Worm (Caenorhabditis elegans) whole organism, L2 larva: Measurements from ENCODE around the gene acp-1.

Experiments
- C34F6.9 ChIP-seq: fragments of 150-350 bp; optimal IDR thresholded peaks from 2 replicates; lab custom pipeline; 2014; ENCODE audit warnings: missing biosample characterization, missing genetic modification characterization
- F13H6.1 ChIP-seq: sonication (generic microtip); optimal IDR thresholded peaks from 2 replicates; lab custom pipeline; 2016; ENCODE audit warnings: missing genetic modification characterization, missing compliant biosample characterization
- R02D3.7 ChIP-seq: fragments of 150-350 bp; optimal IDR thresholded peaks from 2 replicates; lab custom pipeline; 2014; ENCODE audit warnings: missing biosample characterization, missing genetic modification characterization
- Y55F3AM.14 ChIP-seq: fragments of 200-800 bp; sonication (Bioruptor generic); optimal IDR thresholded peaks from 2 replicates; lab custom pipeline; 2018; ENCODE audit warnings: mild to moderate bottlenecking, missing genetic modification characterization, missing compliant biosample characterization
- ZK546.5 ChIP-seq: sonication (generic microtip); optimal IDR thresholded peaks from 2 replicates; lab custom pipeline; 2017; ENCODE audit warnings: missing biosample characterization, missing genetic modification characterization
- alr-1 ChIP-seq: fragments of 150-350 bp; optimal IDR thresholded peaks from 2 replicates; lab custom pipeline; 2014; ENCODE audit warnings: missing biosample characterization, missing genetic modification characterization
- aly-2 ChIP-seq: fragments of 150-350 bp; optimal IDR thresholded peaks from 2 replicates; lab custom pipeline; 2014; ENCODE audit warnings: missing biosample characterization, missing genetic modification characterization
- ama-1 ChIP-seq: fragments of 150-350 bp; optimal IDR thresholded peaks from 2 replicates; lab custom pipeline; 2018; ENCODE audit warnings: inconsistent platforms
- blmp-1 ChIP-seq: sonication (generic microtip); optimal IDR thresholded peaks from 2 replicates; lab custom pipeline; 2017; ENCODE audit warnings: missing genetic modification characterization, mild to moderate bottlenecking, missing compliant biosample characterization, antibody characterized with exemption, moderate library complexity; ENCODE audit not compliant: insufficient read depth
- ceh-16 ChIP-seq: fragments of 150-350 bp; optimal IDR thresholded peaks from 2 replicates; lab custom pipeline; 2014; ENCODE audit warnings: missing biosample characterization, missing genetic modification characterization
- ceh-82 ChIP-seq: fragments of 150-350 bp; optimal IDR thresholded peaks from 2 replicates; lab custom pipeline; 2014; ENCODE audit warnings: missing biosample characterization, missing genetic modification characterization
- crh-2 ChIP-seq: sonication (generic microtip); optimal IDR thresholded peaks from 2 replicates; lab custom pipeline; 2017; ENCODE audit warnings: missing biosample characterization, missing genetic modification characterization
- dmd-4 ChIP-seq: sonication (generic microtip); optimal IDR thresholded peaks from 2 replicates; lab custom pipeline; 2017; ENCODE audit warnings: missing biosample characterization, missing genetic modification characterization
- egl-27 ChIP-seq: sonication (generic microtip); optimal IDR thresholded peaks from 3 replicates; lab custom pipeline; 2017; ENCODE audit warnings: missing biosample characterization, missing genetic modification reagents, missing genetic modification characterization
- elt-1 ChIP-seq: fragments of 150-350 bp; optimal IDR thresholded peaks from 2 replicates; lab custom pipeline; 2014; ENCODE audit warnings: missing biosample characterization, missing genetic modification characterization
- fos-1 ChIP-seq: fragments of 150-350 bp; optimal IDR thresholded peaks from 2 replicates; lab custom pipeline; 2014; ENCODE audit warnings: missing biosample characterization, missing genetic modification characterization
- lin-13 ChIP-seq: fragments of 150-350 bp; optimal IDR thresholded peaks from 2 replicates; lab custom pipeline; 2014; ENCODE audit warnings: missing biosample characterization, missing genetic modification reagents, missing genetic modification characterization
- lin-39 ChIP-seq: fragments of 150-350 bp; optimal IDR thresholded peaks from 2 replicates; lab custom pipeline; 2014; ENCODE audit warnings: missing biosample characterization, missing genetic modification reagents, missing genetic modification characterization
- mab-5 ChIP-seq: fragments of 150-350 bp; optimal IDR thresholded peaks from 2 replicates; lab custom pipeline; 2014; ENCODE audit warnings: missing biosample characterization, missing genetic modification characterization
- mbf-1 ChIP-seq: sonication (generic microtip); optimal IDR thresholded peaks from 2 replicates; lab custom pipeline; 2017; ENCODE audit warnings: missing biosample characterization, missing genetic modification characterization
- mdl-1 ChIP-seq, 2 experiments: fragments of 150-350 bp in 1 of 2; sonication (generic microtip) in 1 of 2; optimal IDR thresholded peaks; 2 replicates each; lab custom pipeline; 2017; ENCODE audit warnings: missing biosample characterization in 2 of 2, missing genetic modification characterization in 2 of 2
- nhr-10 ChIP-seq: sonication (generic microtip); optimal IDR thresholded peaks from 2 replicates; lab custom pipeline; 2017; ENCODE audit warnings: missing biosample characterization, missing genetic modification characterization
- nhr-11 ChIP-seq: fragments of 150-350 bp; optimal IDR thresholded peaks from 2 replicates; lab custom pipeline; 2014; ENCODE audit warnings: missing biosample characterization, missing genetic modification characterization
- nhr-12 ChIP-seq: fragments of 150-350 bp; optimal IDR thresholded peaks from 2 replicates; lab custom pipeline; 2014; ENCODE audit warnings: missing biosample characterization, missing genetic modification characterization
- nhr-129 ChIP-seq: fragments of 150-350 bp; optimal IDR thresholded peaks from 2 replicates; lab custom pipeline; 2014; ENCODE audit warnings: missing biosample characterization, missing genetic modification characterization
- nhr-21 ChIP-seq: fragments of 150-350 bp; optimal IDR thresholded peaks from 2 replicates; lab custom pipeline; 2014; ENCODE audit warnings: missing biosample characterization, missing genetic modification characterization
- nhr-23 ChIP-seq: fragments of 150-350 bp; optimal IDR thresholded peaks from 2 replicates; lab custom pipeline; 2014; ENCODE audit warnings: missing biosample characterization, missing genetic modification reagents, missing genetic modification characterization
- nhr-6 ChIP-seq: fragments of 150-350 bp; optimal IDR thresholded peaks from 2 replicates; lab custom pipeline; 2014; ENCODE audit warnings: missing biosample characterization, missing genetic modification characterization
- nhr-77 ChIP-seq: fragments of 150-350 bp; optimal IDR thresholded peaks from 2 replicates; lab custom pipeline; 2014; ENCODE audit warnings: missing biosample characterization, missing genetic modification characterization
- sem-4 ChIP-seq: fragments of 150-350 bp; optimal IDR thresholded peaks from 2 replicates; lab custom pipeline; 2014; ENCODE audit warnings: missing biosample characterization, missing genetic modification reagents, missing genetic modification characterization
- skn-1 ChIP-seq: sonication (generic microtip); optimal IDR thresholded peaks from 2 replicates; lab custom pipeline; 2017; ENCODE audit warnings: missing biosample characterization, missing genetic modification characterization
- sma-3 ChIP-seq: sonication (generic microtip); optimal IDR thresholded peaks from 2 replicates; lab custom pipeline; 2016; ENCODE audit warnings: missing genetic modification reagents, missing genetic modification characterization, missing compliant biosample characterization
- sma-9 ChIP-seq, 2 experiments: fragments of 150-350 bp in 1 of 2; sonication (generic microtip) in 1 of 2; optimal IDR thresholded peaks; 2 replicates each; lab custom pipeline; 2014 to 2016; ENCODE audit warnings: missing genetic modification characterization in 2 of 2, mild to moderate bottlenecking in 1 of 2, missing biosample characterization in 1 of 2, missing compliant biosample characterization in 1 of 2, missing genetic modification reagents in 1 of 2, moderate library complexity in 1 of 2
- unc-39 ChIP-seq: fragments of 150-350 bp; optimal IDR thresholded peaks from 2 replicates; lab custom pipeline; 2014; ENCODE audit warnings: missing biosample characterization, missing genetic modification characterization
- unc-55 ChIP-seq: fragments of 150-350 bp; sonication (generic microtip); optimal IDR thresholded peaks from 3 replicates; lab custom pipeline; 2014; ENCODE audit warnings: missing biosample characterization, missing genetic modification reagents, missing genetic modification characterization
- unc-62 ChIP-seq: fragments of 150-350 bp; optimal IDR thresholded peaks from 2 replicates; lab custom pipeline; 2014; ENCODE audit warnings: missing biosample characterization, missing genetic modification reagents, missing genetic modification characterization
- zag-1 ChIP-seq: fragments of 150-350 bp; optimal IDR thresholded peaks from 2 replicates; lab custom pipeline; 2014; ENCODE audit warnings: missing biosample characterization, missing genetic modification characterization
- ztf-11 ChIP-seq: sonication (generic microtip); optimal IDR thresholded peaks from 2 replicates; lab custom pipeline; 2017; ENCODE audit warnings: missing biosample characterization, missing genetic modification characterization
- ztf-4 ChIP-seq: fragments of 150-350 bp; optimal IDR thresholded peaks from 2 replicates; lab custom pipeline; 2014; ENCODE audit warnings: missing biosample characterization, missing genetic modification characterization

acp-1 gene

DNA sequence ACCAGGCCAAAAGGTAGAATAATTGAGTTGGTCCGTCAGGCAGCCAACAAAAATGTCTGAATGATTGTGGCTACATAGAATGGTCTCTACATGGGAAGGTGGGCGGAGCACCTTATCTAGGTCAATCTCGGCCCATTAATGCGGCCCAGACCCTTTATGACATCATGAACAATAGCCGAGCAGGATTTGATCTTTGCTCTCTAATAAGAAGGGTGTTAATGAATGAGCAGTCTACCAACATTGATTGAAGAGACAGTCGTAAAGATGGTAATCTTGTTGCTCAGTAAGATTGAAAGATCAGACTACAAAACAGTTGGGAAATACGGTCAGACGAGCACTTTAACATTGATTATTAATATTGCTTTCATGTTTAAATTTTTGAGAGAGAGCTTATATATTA, 15.1 kb upstream of the acp-1 start:
- no peak for TF ChIP-seq unc-39 (tag; lab: Kevin White, UChicago)
- no peak for TF ChIP-seq mdl-1 (tag; optimal IDR thresholded peaks at IDR 0.05; lab: Kevin White, UChicago)
- TF ChIP-seq aly-2 (tag; lab: Kevin White, UChicago): no peak
- no peak for TF ChIP-seq nhr-10 (tag; lab: Kevin White, UChicago)
- no peak for TF ChIP-seq sma-3 (GFP tag; lab: Kevin White, UChicago)
- no peak for TF ChIP-seq F13H6.1 (tag; lab: Kevin White, UChicago)
- TF ChIP-seq crh-2 (tag; lab: Kevin White, UChicago): no peak

DNA sequence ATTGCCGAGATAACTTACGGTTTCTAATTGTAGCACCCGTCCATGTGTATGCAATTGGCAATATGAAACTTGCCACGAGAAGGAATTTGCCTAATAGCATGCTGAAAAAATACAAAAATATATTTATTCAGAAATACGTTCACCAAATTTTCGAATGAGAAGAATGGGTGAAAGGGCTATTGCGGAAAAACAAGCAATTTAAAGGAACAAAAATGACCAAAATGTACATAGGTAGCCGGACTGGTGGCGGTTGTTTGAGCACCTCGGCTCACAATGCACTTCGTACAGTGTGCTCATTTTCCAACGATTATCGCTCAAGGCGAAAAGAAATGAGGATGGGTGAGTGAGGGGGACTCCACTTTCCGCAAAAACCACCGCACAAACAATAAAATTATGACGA, 14.7 kb upstream of the acp-1 start, which contains the start of gene cht-1:
TSS of gene cht-1 (minus strand) at position 101 of the 400 bp plus-strand sequence.
- TF ChIP-seq nhr-11: no peak
- no peak for TF ChIP-seq ama-1
- TF ChIP-seq F13H6.1 (tag; lab: Kevin White, UChicago): no peak
- no peak for TF ChIP-seq zag-1 (tag; lab: Kevin White, UChicago)
- TF ChIP-seq mdl-1 (tag; optimal IDR thresholded peaks at IDR 0.05; lab: Kevin White, UChicago): no peak
- no peak for TF ChIP-seq nhr-77
- no peak for TF ChIP-seq nhr-23 (tag; lab: Kevin White, UChicago)
- no peak for TF ChIP-seq sma-9 (GFP tag; optimal IDR thresholded peaks at IDR 0.05; lab: Kevin White, UChicago)
- no peak for TF ChIP-seq sma-9 (tag; optimal IDR thresholded peaks at IDR 0.05; lab: Kevin White, UChicago)
- TF ChIP-seq nhr-21: no peak
- TF ChIP-seq C34F6.9 (tag; lab: Kevin White, UChicago): no peak
- TF ChIP-seq R02D3.7 (tag; lab: Kevin White, UChicago): no peak
- no peak for TF ChIP-seq ZK546.5
- TF ChIP-seq Y55F3AM.14 (GFP tag; lab: Kevin White, UChicago): no peak
- no peak for TF ChIP-seq ztf-11 (tag; lab: Kevin White, UChicago)
- no peak for TF ChIP-seq ztf-4
- no peak for TF ChIP-seq mab-5 (tag; lab: Kevin White, UChicago)
- TF ChIP-seq alr-1 (tag; lab: Kevin White, UChicago): no peak
- TF ChIP-seq nhr-6 (tag; lab: Kevin White, UChicago): no peak
- no peak for TF ChIP-seq aly-2 (tag; lab: Kevin White, UChicago)

DNA sequence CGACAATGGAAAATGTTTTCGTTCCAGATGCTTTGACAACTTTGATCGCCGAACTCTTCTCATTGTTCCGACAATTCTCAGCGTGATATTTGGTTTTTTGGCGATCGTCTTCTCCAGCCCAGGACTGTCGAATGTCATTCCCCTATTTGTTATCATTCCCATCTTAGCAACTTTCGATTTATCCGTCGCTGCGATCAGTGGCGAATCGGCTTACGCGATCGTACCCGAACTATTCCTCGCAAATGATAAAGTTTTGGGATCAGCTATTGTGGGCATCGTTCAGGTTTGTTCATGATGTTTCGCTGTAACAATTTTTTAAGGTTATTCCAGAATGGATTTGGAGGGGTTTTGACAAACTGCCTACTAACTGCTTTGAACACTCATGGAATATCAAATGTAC, 11.5 kb upstream of the acp-1 start:
- TF ChIP-seq elt-1 (tag; lab: Kevin White, UChicago): peak; percentile 19
- TF ChIP-seq nhr-12: no peak

DNA sequence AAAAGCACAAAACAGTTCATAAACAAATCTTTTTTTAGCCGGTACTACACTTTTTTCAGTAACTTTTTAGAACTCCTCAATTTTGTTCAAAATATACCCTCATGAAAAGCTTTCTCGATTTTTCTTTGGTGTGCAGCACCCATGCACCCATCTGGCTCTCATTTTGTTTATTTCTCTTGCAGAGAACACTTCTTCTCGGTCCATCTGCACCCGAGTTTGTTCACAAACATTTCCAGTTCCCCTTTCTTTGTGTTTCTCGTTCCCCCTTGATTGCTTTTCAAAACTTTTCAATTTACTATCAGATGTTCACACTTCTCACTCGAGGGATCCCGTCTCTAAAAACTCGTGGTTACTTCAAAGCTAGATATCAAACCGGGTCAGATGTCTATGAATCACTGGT, 8.3 kb upstream of the acp-1 start, which contains the start of gene slcf-2:
TSS of gene slcf-2 (plus strand) at position 301 of the 400 bp plus-strand sequence.
- TF ChIP-seq fos-1 (tag; lab: Kevin White, UChicago) (no peak), nhr-21 (no peak), nhr-6 (tag; lab: Kevin White, UChicago) (no peak), lin-13 (GFP tag; lab: Kevin White, UChicago) (no peak), Y55F3AM.14 (GFP tag; lab: Kevin White, UChicago) (no peak), ceh-82 (tag; lab: Kevin White, UChicago) (no peak), skn-1 (tag; lab: Kevin White, UChicago) (no peak), ztf-4 (no peak), nhr-77 (no peak), unc-39 (tag; lab: Kevin White, UChicago) (no peak), F13H6.1 (tag; lab: Kevin White, UChicago) (no peak), unc-62 (GFP tag; lab: Kevin White, UChicago) (no peak), egl-27 (tag; lab: Kevin White, UChicago) (no peak), R02D3.7 (tag; lab: Kevin White, UChicago) (no peak), ztf-11 (tag; lab: Kevin White, UChicago) (no peak), nhr-10 (tag; lab: Kevin White, UChicago) (no peak), zag-1 (tag; lab: Kevin White, UChicago) (no peak)
- TF ChIP-seq, all 48 proteins: peak for 0

DNA sequence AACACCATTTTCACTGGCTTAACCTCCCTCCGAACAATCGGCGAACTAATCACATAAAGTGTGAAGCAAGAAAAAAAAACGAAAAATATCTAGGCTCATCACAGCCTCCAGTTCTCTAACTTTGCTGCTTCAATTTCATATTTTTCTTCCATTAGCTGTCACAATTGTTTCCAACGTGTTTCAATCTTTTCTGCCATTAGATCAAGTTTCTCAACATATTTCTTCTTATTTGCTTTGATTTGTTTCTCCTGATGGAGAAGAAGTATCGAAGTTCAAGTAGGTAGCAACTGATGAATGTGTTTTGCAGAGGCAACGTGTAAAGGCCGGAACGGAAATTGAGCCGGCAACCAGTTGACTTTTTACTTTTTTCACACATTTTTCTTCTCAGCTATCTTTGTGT, 5.1 kb downstream of the acp-1 start, which contains the start of gene ZK563.7:
TSS of gene ZK563.7 (plus strand) at position 301 of the 400 bp plus-strand sequence.
- no peak for TF ChIP-seq ceh-82 (tag; lab: Kevin White, UChicago)

DNA sequence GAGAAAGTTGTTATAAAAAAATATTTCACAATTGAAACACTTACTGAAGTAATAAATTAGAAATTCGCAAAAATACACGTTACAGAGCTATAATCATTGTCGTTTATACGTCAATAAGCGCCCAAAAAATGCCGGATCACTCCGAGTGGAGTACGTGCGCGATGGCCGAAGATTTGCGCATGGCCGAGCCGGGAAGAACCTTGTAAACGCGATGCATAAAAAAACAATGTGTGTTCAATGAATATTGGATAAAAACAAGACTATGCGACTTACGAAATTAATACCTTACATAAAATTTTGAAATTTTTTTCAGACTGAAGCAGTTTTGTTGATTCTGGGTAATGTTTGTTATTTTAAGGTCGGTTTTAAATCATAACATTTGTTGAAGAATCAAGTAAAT, 6.1 kb downstream of the acp-1 start, which contains the start of gene sorf-1:
TSS of gene sorf-1 (minus strand) at position 135 of the 400 bp plus-strand sequence.
- no peak for TF ChIP-seq dmd-4 (tag; lab: Kevin White, UChicago)
- no peak for TF ChIP-seq sem-4 (tag; lab: Kevin White, UChicago)
- peak; percentile 46 for TF ChIP-seq C34F6.9 (tag; lab: Kevin White, UChicago)
- TF ChIP-seq ceh-16 (tag; lab: Kevin White, UChicago): no peak
- TF ChIP-seq nhr-6 (tag; lab: Kevin White, UChicago): no peak
- no peak for TF ChIP-seq lin-39 (tag; lab: Kevin White, UChicago)
- no peak for TF ChIP-seq mab-5 (tag; lab: Kevin White, UChicago)
- TF ChIP-seq aly-2 (tag; lab: Kevin White, UChicago): no peak
- TF ChIP-seq unc-39 (tag; lab: Kevin White, UChicago): no peak
- peak; percentile 19 for TF ChIP-seq nhr-129 (tag; lab: Kevin White, UChicago)
- no peak for TF ChIP-seq zag-1 (tag; lab: Kevin White, UChicago)
- no peak for TF ChIP-seq elt-1 (tag; lab: Kevin White, UChicago)
- TF ChIP-seq Y55F3AM.14 (GFP tag; lab: Kevin White, UChicago): no peak
- TF ChIP-seq F13H6.1 (tag; lab: Kevin White, UChicago): no peak
- TF ChIP-seq nhr-23 (tag; lab: Kevin White, UChicago): no peak
- no peak for TF ChIP-seq ama-1
- TF ChIP-seq unc-55 (GFP tag; lab: Kevin White, UChicago): peak; percentile 56
- no peak for TF ChIP-seq egl-27 (tag; lab: Kevin White, UChicago)
- TF ChIP-seq ztf-11 (tag; lab: Kevin White, UChicago): no peak
- no peak for TF ChIP-seq ztf-4
- TF ChIP-seq mbf-1 (tag; lab: Kevin White, UChicago): no peak
- TF ChIP-seq sma-9 (GFP tag; optimal IDR thresholded peaks at IDR 0.05; lab: Kevin White, UChicago): peak; percentile 36
- no peak for TF ChIP-seq sma-9 (tag; optimal IDR thresholded peaks at IDR 0.05; lab: Kevin White, UChicago)
- TF ChIP-seq nhr-77: no peak
- TF ChIP-seq blmp-1 (tag; lab: Kevin White, UChicago): no peak
- no peak for TF ChIP-seq nhr-11
